Worm (Caenorhabditis elegans) whole organism, L4 larva: ENCODE data around the gene C25G4.7.

ENCODE experiments used
- F26F4.8 ChIP-seq: fragments of 200-800 bp; sonication (Bioruptor generic); conservative IDR thresholded peaks from 2 replicates; pipeline ENCODE4 v1.3.6; 2022; ENCODE audit warnings: missing genetic modification characterization, missing compliant biosample characterization
- F37D6.2 ChIP-seq: sonication (generic microtip); optimal IDR thresholded peaks from 2 replicates; lab custom pipeline; 2016; ENCODE audit warnings: mild to moderate bottlenecking, missing genetic modification characterization, missing compliant biosample characterization
- Y48G9A.11 ChIP-seq: fragments of 200-800 bp; sonication (Bioruptor generic); IDR thresholded peaks from 2 replicates; pipeline ENCODE4 v1.3.6; 2022; ENCODE audit warnings: missing genetic modification reagents, missing genetic modification characterization, missing compliant biosample characterization
- ZK546.5 ChIP-seq, 2 experiments: sonication (generic microtip); optimal IDR thresholded peaks; 2 replicates each; lab custom pipeline; 2017; ENCODE audit warnings: missing biosample characterization in 2 of 2, missing genetic modification characterization in 2 of 2
- ama-1 ChIP-seq: fragments of 150-350 bp; optimal IDR thresholded peaks from 2 replicates; lab custom pipeline; 2014; ENCODE audit warnings: inconsistent platforms, mixed read lengths
- attf-4 ChIP-seq: sonication (generic microtip); optimal IDR thresholded peaks from 3 replicates; lab custom pipeline; 2017; ENCODE audit warnings: missing biosample characterization, missing genetic modification characterization
- ceh-44 ChIP-seq: fragments of 200-800 bp; sonication (Bioruptor generic); IDR thresholded peaks from 2 replicates; pipeline ENCODE4 v1.3.6; 2022; ENCODE audit warnings: missing genetic modification reagents, missing genetic modification characterization, missing compliant biosample characterization
- ceh-82 ChIP-seq: sonication (generic microtip); optimal IDR thresholded peaks from 2 replicates; lab custom pipeline; 2017; ENCODE audit warnings: missing biosample characterization, missing genetic modification characterization
- ces-1 ChIP-seq: fragments of 150-350 bp; sonication (generic microtip); optimal IDR thresholded peaks from 4 replicates; lab custom pipeline; 2014; ENCODE audit warnings: missing biosample characterization, missing genetic modification reagents, missing genetic modification characterization
- cey-2 ChIP-seq: sonication (generic microtip); optimal IDR thresholded peaks from 3 replicates; lab custom pipeline; 2017; ENCODE audit warnings: missing genetic modification characterization, mild to moderate bottlenecking, missing compliant biosample characterization, antibody characterized with exemption, borderline replicate concordance; ENCODE audit not compliant: insufficient read depth
- daf-16 ChIP-seq, 3 experiments: sonication (generic microtip); optimal IDR thresholded peaks; 2 replicates each; lab custom pipeline; 2016 to 2017; ENCODE audit warnings: missing genetic modification characterization in 3 of 3, missing genetic modification reagents in 3 of 3, mild to moderate bottlenecking in 2 of 3, missing compliant biosample characterization in 2 of 3, missing biosample characterization in 1 of 3, moderate library complexity in 1 of 3
- dmd-6 ChIP-seq: fragments of 200-800 bp; sonication (Bioruptor generic); IDR thresholded peaks from 2 replicates; pipeline ENCODE4 v1.3.6; 2022; ENCODE audit warnings: missing genetic modification reagents, missing genetic modification characterization, missing compliant biosample characterization
- dve-1 ChIP-seq: sonication (generic microtip); optimal IDR thresholded peaks from 2 replicates; lab custom pipeline; 2017; ENCODE audit warnings: antibody characterized with exemption, mild to moderate bottlenecking, missing genetic modification characterization, missing compliant biosample characterization; ENCODE audit not compliant: insufficient read depth
- fkh-10 ChIP-seq: fragments of 150-350 bp; optimal IDR thresholded peaks from 2 replicates; lab custom pipeline; 2014; ENCODE audit warnings: missing biosample characterization, missing genetic modification reagents, missing genetic modification characterization
- gei-8 ChIP-seq: fragments of 200-800 bp; sonication (Bioruptor generic); optimal IDR thresholded peaks from 2 replicates; lab custom pipeline; 2018; ENCODE audit warnings: mild to moderate bottlenecking, missing genetic modification characterization, missing compliant biosample characterization
- hlh-11 ChIP-seq: fragments of 200-800 bp; sonication (Bioruptor generic); optimal IDR thresholded peaks from 2 replicates; lab custom pipeline; 2018; ENCODE audit warnings: mild to moderate bottlenecking, missing genetic modification characterization, missing compliant biosample characterization
- hmg-1.1 ChIP-seq: fragments of 200-800 bp; sonication (Bioruptor generic); IDR thresholded peaks from 2 replicates; pipeline ENCODE4 v1.3.6; 2022; ENCODE audit warnings: missing genetic modification reagents, missing genetic modification characterization, missing compliant biosample characterization
- jun-1 ChIP-seq: fragments of 150-350 bp; optimal IDR thresholded peaks from 2 replicates; lab custom pipeline; 2014; ENCODE audit warnings: missing biosample characterization, missing genetic modification reagents, missing genetic modification characterization
- lin-1 ChIP-seq: fragments of 200-800 bp; sonication (Bioruptor generic); IDR thresholded peaks from 2 replicates; pipeline ENCODE4 v1.3.6; 2022; ENCODE audit warnings: missing genetic modification reagents, missing genetic modification characterization, missing compliant biosample characterization
- lin-39 ChIP-seq: fragments of 150-350 bp; optimal IDR thresholded peaks from 2 replicates; lab custom pipeline; 2014; ENCODE audit warnings: missing biosample characterization, missing genetic modification reagents, missing genetic modification characterization
- lir-3 ChIP-seq: sonication (generic microtip); optimal IDR thresholded peaks from 2 replicates; lab custom pipeline; 2016; ENCODE audit warnings: mild to moderate bottlenecking, missing genetic modification characterization, missing compliant biosample characterization
- lsy-2 ChIP-seq, 2 experiments: fragments of 150-350 bp in 1 of 2; sonication (generic microtip) in 1 of 2; optimal IDR thresholded peaks; 2 replicates each; lab custom pipeline; 2014 to 2017; ENCODE audit warnings: missing biosample characterization in 2 of 2, missing genetic modification characterization in 2 of 2
- madf-5 ChIP-seq, 2 experiments: fragments of 200-800 bp; sonication (Bioruptor generic); IDR thresholded peaks; 2 replicates each; pipeline ENCODE4 v1.3.6; 2022; ENCODE audit warnings: missing compliant biosample characterization in 2 of 2, missing genetic modification characterization in 2 of 2
- madf-9 ChIP-seq: fragments of 200-800 bp; sonication (Bioruptor generic); conservative IDR thresholded peaks from 2 replicates; pipeline ENCODE4 v1.3.6; 2022; ENCODE audit warnings: missing genetic modification reagents, missing genetic modification characterization, missing compliant biosample characterization
- mdt-29 ChIP-seq: fragments of 200-800 bp; sonication (Bioruptor generic); IDR thresholded peaks from 2 replicates; pipeline ENCODE4 v1.3.6; 2022; ENCODE audit warnings: missing genetic modification reagents, missing genetic modification characterization, missing compliant biosample characterization
- mep-1 ChIP-seq: fragments of 150-350 bp; sonication (generic microtip); optimal IDR thresholded peaks from 3 replicates; lab custom pipeline; 2014; ENCODE audit warnings: missing biosample characterization, missing genetic modification characterization
- nhr-102 ChIP-seq: sonication (generic microtip); optimal IDR thresholded peaks from 2 replicates; lab custom pipeline; 2016; ENCODE audit warnings: mild to moderate bottlenecking, missing genetic modification characterization, moderate library complexity, missing compliant biosample characterization
- nhr-111 ChIP-seq: fragments of 200-800 bp; sonication (Bioruptor generic); optimal IDR thresholded peaks from 2 replicates; lab custom pipeline; 2018; ENCODE audit warnings: mild to moderate bottlenecking, missing genetic modification characterization, missing compliant biosample characterization
- nhr-237 ChIP-seq: sonication (generic microtip); optimal IDR thresholded peaks from 2 replicates; lab custom pipeline; 2017; ENCODE audit warnings: missing biosample characterization, missing genetic modification characterization
- nhr-28 ChIP-seq: fragments of 150-350 bp; optimal IDR thresholded peaks from 2 replicates; lab custom pipeline; 2014; ENCODE audit warnings: missing biosample characterization, missing genetic modification characterization
- nhr-41 ChIP-seq: fragments of 200-800 bp; sonication (Bioruptor generic); IDR thresholded peaks from 2 replicates; pipeline ENCODE4 v1.3.6; 2022; ENCODE audit warnings: missing genetic modification reagents, missing genetic modification characterization, missing compliant biosample characterization
- nhr-48 ChIP-seq: sonication (generic microtip); optimal IDR thresholded peaks from 2 replicates; lab custom pipeline; 2016; ENCODE audit warnings: mild to moderate bottlenecking, missing genetic modification characterization, missing compliant biosample characterization
- nhr-6 ChIP-seq: fragments of 150-350 bp; optimal IDR thresholded peaks from 2 replicates; lab custom pipeline; 2014; ENCODE audit warnings: missing biosample characterization, missing genetic modification characterization
- nhr-77 ChIP-seq: fragments of 150-350 bp; optimal IDR thresholded peaks from 2 replicates; lab custom pipeline; 2014; ENCODE audit warnings: missing biosample characterization, missing genetic modification characterization
- pqm-1 ChIP-seq: sonication (generic microtip); optimal IDR thresholded peaks from 2 replicates; lab custom pipeline; 2017; ENCODE audit warnings: missing biosample characterization, missing genetic modification characterization
- set-16 ChIP-seq: fragments of 200-800 bp; sonication (Bioruptor generic); IDR thresholded peaks from 2 replicates; pipeline ENCODE4 v1.3.6; 2022; ENCODE audit warnings: missing genetic modification reagents, missing genetic modification characterization, missing compliant biosample characterization
- skn-1 ChIP-seq: fragments of 150-350 bp; optimal IDR thresholded peaks from 2 replicates; lab custom pipeline; 2014; ENCODE audit warnings: missing biosample characterization, missing genetic modification characterization
- snpc-1.2 ChIP-seq: fragments of 200-800 bp; sonication (Bioruptor generic); IDR thresholded peaks from 2 replicates; pipeline ENCODE4 v1.3.6; 2022; ENCODE audit warnings: missing genetic modification reagents, missing genetic modification characterization, missing compliant biosample characterization
- snpc-4 ChIP-seq: fragments of 150-350 bp; optimal IDR thresholded peaks from 2 replicates; lab custom pipeline; 2014; ENCODE audit warnings: missing biosample characterization, missing genetic modification characterization
- spr-1 ChIP-seq: sonication (generic microtip); optimal IDR thresholded peaks from 2 replicates; lab custom pipeline; 2016; ENCODE audit warnings: mild to moderate bottlenecking, missing genetic modification characterization, missing compliant biosample characterization
- spr-3 ChIP-seq: fragments of 200-800 bp; sonication (Bioruptor generic); optimal IDR thresholded peaks from 2 replicates; lab custom pipeline; 2018; ENCODE audit warnings: mild to moderate bottlenecking, missing genetic modification characterization, missing compliant biosample characterization
- tra-1 ChIP-seq: fragments of 200-800 bp; sonication (Bioruptor generic); IDR thresholded peaks from 2 replicates; pipeline ENCODE4 v1.3.6; 2022; ENCODE audit warnings: missing genetic modification reagents, missing genetic modification characterization, missing compliant biosample characterization
- unc-130 ChIP-seq: sonication (generic microtip); optimal IDR thresholded peaks from 2 replicates; lab custom pipeline; 2016; ENCODE audit warnings: missing genetic modification reagents, missing genetic modification characterization, missing compliant biosample characterization
- unc-62 ChIP-seq, 3 experiments: fragments of 150-350 bp in 1 of 3; sonication (generic microtip); optimal IDR thresholded peaks in 2 of 3; peaks in 1 of 3; 1 replicate in 1 of 3; 2 replicates in 2 of 3; lab custom pipeline; 2014 to 2017; ENCODE audit warnings: missing biosample characterization in 3 of 3, missing genetic modification characterization in 3 of 3, missing genetic modification reagents in 3 of 3, missing genotype in 1 of 3
- zip-2 ChIP-seq: fragments of 150-350 bp; optimal IDR thresholded peaks from 2 replicates; lab custom pipeline; 2014; ENCODE audit warnings: missing biosample characterization, missing genetic modification characterization
- ztf-7 ChIP-seq: fragments of 150-350 bp; optimal IDR thresholded peaks from 2 replicates; lab custom pipeline; 2014; ENCODE audit warnings: missing biosample characterization, missing genetic modification characterization

The C25G4.7 gene

DNA sequence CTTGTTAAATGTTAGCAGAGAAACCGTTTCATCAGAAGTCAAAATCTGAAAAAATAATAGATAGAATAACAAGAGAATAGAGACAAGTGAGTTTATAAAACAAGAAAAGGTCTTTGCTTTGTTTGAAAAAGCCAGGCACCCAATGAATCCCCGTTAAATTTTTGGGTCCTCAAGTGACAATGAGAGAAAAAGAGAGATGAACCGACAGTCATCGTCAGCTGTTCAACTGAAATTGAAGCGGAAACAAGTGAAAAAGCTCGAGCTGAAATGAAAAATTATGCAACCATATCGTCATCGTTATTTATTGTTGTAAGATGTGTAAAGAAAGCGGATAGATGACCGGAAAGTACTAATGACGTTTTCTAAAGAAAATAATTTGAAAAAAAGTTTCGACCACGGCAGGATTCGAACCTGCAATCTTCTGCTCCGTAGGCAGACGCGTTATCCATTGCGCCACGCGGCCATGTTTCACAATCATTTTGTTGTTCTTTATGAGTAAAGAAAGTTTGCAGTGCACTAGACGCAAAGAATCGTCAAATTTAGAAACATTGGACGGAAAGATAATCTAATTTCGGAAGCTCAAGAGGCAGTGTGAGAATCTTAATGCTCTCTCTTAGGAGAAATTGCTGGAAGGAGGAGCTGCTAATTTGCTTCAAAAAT is 39.0 kb upstream of the C25G4.7 start, which contains the start of gene F08G5.3 (continued):
- no peak for TF ChIP-seq nhr-237 (tag; lab: Kevin White, UChicago)
- peak; percentile 55; the same call in 1 of the 2 replicates for TF ChIP-seq lin-1 (GFP tag; lab: Robert Waterston, UW)
- TF ChIP-seq nhr-41: peak; percentile 45; the same call in 1 of the 2 replicates
- no peak for TF ChIP-seq set-16 (GFP tag; lab: Robert Waterston, UW)
- TF ChIP-seq attf-4: no peak
- peak; percentile 78 for TF ChIP-seq ztf-7 (tag; lab: Kevin White, UChicago)
- no peak for TF ChIP-seq jun-1 (tag; lab: Kevin White, UChicago)
- TF ChIP-seq nhr-6 (tag; lab: Kevin White, UChicago): peak; percentile 50
- no peak for TF ChIP-seq skn-1 (tag; lab: Kevin White, UChicago)
- no peak for TF ChIP-seq spr-1
- TF ChIP-seq ZK546.5 (tag; optimal IDR thresholded peaks at IDR 0.05; lab: Kevin White, UChicago): no peak
- TF ChIP-seq hlh-11: peak; percentile 59
- TF ChIP-seq ces-1 (GFP tag; lab: Kevin White, UChicago): no peak
- TF ChIP-seq snpc-4: no peak
- peak; percentile 78 for TF ChIP-seq tra-1 (GFP tag; lab: Robert Waterston, UW)
- TF ChIP-seq ceh-44 (GFP tag; lab: Robert Waterston, UW): 0 out of 2 replicates have a peak, but pooled peaks have one; percentile 43
- TF ChIP-seq lir-3 (tag; lab: Kevin White, UChicago): peak; percentile 49
- TF ChIP-seq nhr-102 (tag; lab: Kevin White, UChicago): peak; percentile 65
- peak; percentile 52 for TF ChIP-seq dve-1
- no peak for TF ChIP-seq unc-62 (GFP tag; optimal IDR thresholded peaks at IDR 0.05 in 1 of 2; lab: Kevin White, UChicago)
- no peak for TF ChIP-seq unc-62 (tag; optimal IDR thresholded peaks at IDR 0.05; lab: Kevin White, UChicago)
- no peak for TF ChIP-seq cey-2 (tag; lab: Kevin White, UChicago)
- TF ChIP-seq F37D6.2 (tag; lab: Kevin White, UChicago): no peak
- peak; percentile 76 for TF ChIP-seq hmg-1.1 (GFP tag; lab: Robert Waterston, UW)
- TF ChIP-seq madf-9 (GFP tag; lab: Robert Waterston, UW): no peak
- peak in 1 of 2 experiments; percentile 66; a peak in 1 of 4 replicates for TF ChIP-seq madf-5 (GFP tag; IDR thresholded peaks at IDR 0.05; lab: Robert Waterston, UW)
- TF ChIP-seq, all 104 proteins: peak for 54

DNA sequence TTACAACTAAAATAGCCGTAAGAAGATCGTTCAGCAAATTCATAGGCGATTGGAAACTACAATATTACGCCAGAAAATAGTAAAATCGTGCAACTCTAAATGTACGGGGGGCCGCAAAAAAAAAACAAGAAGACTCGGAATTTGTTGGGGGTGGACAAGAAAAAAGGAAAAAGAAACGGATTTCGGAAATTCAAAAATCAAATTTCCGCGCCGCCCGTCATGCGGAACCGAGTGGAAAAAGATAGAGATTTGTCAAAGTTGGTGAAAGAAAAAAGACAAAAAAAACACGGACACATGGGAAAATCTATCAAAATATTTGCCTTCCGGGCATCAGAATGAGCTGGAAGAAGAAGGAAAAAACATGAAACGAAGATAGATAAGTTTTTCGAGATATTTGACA is 37.4 kb upstream of the C25G4.7 start:
- no peak for TF ChIP-seq Y48G9A.11 (GFP tag; lab: Robert Waterston, UW)
- peak; percentile 54 for TF ChIP-seq fkh-10 (GFP tag; lab: Kevin White, UChicago)
- TF ChIP-seq jun-1 (tag; lab: Kevin White, UChicago): no peak
- peak; percentile 14 for TF ChIP-seq mep-1 (tag; lab: Kevin White, UChicago)
- TF ChIP-seq snpc-1.2 (GFP tag; lab: Robert Waterston, UW): no peak

DNA sequence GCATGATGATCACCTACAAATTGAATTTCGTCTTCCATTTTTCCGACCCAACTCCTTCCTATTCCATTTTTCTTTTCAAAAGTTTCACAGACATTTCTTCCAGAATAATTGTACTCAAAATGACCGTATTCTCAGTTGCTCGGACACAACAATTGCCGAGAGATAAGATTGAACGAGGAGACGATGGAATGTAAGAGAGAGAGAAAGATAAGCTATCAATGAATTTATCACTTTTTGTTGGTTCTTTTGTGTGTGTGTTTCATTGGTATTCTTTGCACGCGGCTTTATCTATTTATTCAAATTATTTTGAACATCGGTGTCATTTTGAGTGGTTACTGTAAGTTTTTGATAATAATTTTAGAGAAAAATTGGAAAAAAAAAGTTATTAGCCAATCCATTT is 36.3 kb upstream of the C25G4.7 start, which contains the start of gene ugt-65:
Gene ugt-65 (plus strand): TSS at position 229 of the 400 bp plus-strand sequence.
- TF ChIP-seq mdt-29 (GFP tag; lab: Robert Waterston, UW) (no peak), zip-2 (no peak), dmd-6 (peak; percentile 54), ama-1 (lab: Kevin White, UChicago) (no peak), lin-39 (tag; lab: Kevin White, UChicago) (no peak), gei-8 (GFP tag; lab: Kevin White, UChicago) (no peak), lsy-2 (tag; optimal IDR thresholded peaks at IDR 0.05; lab: Kevin White, UChicago) (peak in 1 of 2 experiments; percentile 17), nhr-102 (tag; lab: Kevin White, UChicago) (peak; percentile 1), pqm-1 (tag; lab: Kevin White, UChicago) (peak; percentile 76), F37D6.2 (tag; lab: Kevin White, UChicago) (no peak), dve-1 (peak; percentile 67), unc-130 (GFP tag; lab: Kevin White, UChicago) (no peak), ceh-82 (tag; lab: Kevin White, UChicago) (no peak), nhr-111 (no peak), nhr-77 (tag; lab: Kevin White, UChicago) (peak; percentile 46), hlh-11 (peak; percentile 54), nhr-28 (tag; lab: Kevin White, UChicago) (peak; percentile 72), spr-3 (GFP tag; lab: Kevin White, UChicago) (no peak), snpc-1.2 (GFP tag; lab: Robert Waterston, UW) (no peak), nhr-48 (tag; lab: Kevin White, UChicago) (peak; percentile 27), daf-16 (GFP tag; optimal IDR thresholded peaks at IDR 0.05; lab: Kevin White, UChicago) (no peak), daf-16 (tag; optimal IDR thresholded peaks at IDR 0.05; lab: Kevin White, UChicago) (peak; percentile 74), fkh-10 (GFP tag; lab: Kevin White, UChicago) (no peak), ZK546.5 (tag; optimal IDR thresholded peaks at IDR 0.05; lab: Kevin White, UChicago) (no peak), F26F4.8 (no peak)
